Worm (Caenorhabditis elegans): Measurements from ENCODE around the gene F19B2.6.

Gene F19B2.6

DNA sequence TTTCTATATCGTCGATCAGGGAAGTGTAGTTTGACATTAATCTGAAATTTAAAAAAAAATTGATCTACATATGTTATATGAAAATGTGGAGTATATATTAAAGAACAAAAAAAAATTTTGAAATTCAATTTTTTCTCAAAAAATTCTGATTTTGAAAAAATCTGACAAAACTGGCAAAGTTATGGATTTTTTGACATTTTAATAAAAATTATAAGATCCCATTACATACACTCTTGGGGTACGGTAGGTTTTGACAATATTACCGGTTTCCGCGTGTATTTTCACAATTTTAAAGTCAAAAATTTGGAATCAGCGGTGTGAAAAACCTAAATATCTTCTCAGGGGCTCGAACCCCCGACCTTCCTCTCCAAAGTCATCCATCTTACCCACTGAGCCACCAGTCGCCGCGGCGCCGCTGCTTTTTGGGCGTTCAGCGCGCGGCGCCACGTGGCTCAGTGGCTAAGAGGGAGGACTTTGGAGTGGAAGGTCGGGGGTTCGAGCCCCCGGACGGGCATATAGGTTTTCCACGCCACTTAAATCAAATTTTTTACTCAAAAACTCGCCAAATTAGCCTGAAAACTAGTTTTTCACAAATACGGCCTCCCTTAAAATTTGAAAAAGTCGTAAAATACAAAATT, 19.8 kb upstream of the F19B2.6 start, which contains the start of gene Y113G7A.14:
Gene Y113G7A.14 (minus strand): TSS at position 51 of the 638 bp plus-strand sequence.
- TF ChIP-seq aly-2 (tag; optimal IDR thresholded peaks at IDR 0.05) (no peak), egl-5 (tag; optimal IDR thresholded peaks at IDR 0.05) (no peak)

DNA sequence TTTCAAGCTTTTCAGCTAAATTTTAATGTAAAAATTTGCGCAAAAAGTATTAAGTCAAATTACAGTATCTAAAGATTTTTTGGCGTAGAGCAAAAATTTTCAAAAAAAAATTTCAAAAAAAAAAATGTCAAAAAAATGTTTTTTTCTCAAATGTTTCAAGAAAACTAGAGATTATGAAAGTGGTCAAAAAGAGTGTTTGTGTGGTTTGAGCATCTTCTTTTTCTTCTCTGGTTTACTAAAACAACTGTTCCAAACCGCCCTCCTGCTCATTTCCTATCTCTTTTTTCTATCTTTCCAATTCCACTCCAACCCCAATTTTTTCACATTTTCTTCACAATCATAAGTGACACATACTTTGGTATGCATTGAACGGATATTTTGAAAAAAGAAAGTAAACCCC, 16.0 kb upstream of the F19B2.6 start, which contains the start of gene Y113G7A.12:
Gene Y113G7A.12 (plus strand): TSS at position 301 of the 400 bp plus-strand sequence.
- TF ChIP-seq fkh-2 (tag; optimal IDR thresholded peaks at IDR 0.05) (no peak), pqm-1 (tag; optimal IDR thresholded peaks at IDR 0.05) (no peak), eor-1 (tag; optimal IDR thresholded peaks at IDR 0.05) (no peak), unc-62 (GFP tag; optimal IDR thresholded peaks at IDR 0.05) (no peak), nhr-237 (tag; optimal IDR thresholded peaks at IDR 0.05) (no peak), nhr-25 (tag; optimal IDR thresholded peaks at IDR 0.05) (no peak), ceh-16 (tag; optimal IDR thresholded peaks at IDR 0.05) (no peak)

DNA sequence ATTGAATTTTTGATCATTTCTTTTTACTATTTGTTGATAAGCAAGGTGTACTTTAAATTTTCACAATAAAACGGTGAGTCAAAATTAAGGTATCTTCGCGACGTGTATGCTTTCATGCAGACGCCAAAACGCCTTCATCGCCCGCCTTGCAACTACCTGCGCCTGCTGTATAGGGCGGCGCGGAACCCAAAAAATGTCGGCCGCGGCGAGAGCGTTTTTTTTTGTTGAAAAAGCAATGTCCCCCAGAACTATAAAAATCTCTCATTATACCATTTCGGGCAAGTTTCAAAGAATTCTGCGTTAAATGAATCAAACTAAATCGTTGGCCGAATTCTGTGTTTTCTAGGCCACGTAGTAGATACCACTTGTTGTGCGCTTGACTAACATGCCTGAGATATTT, 14.6 kb upstream of the F19B2.6 start:
- no peak for TF ChIP-seq elt-1 (tag; optimal IDR thresholded peaks at IDR 0.05)
- no peak for TF ChIP-seq eor-1 (tag; optimal IDR thresholded peaks at IDR 0.05)
- TF ChIP-seq egl-5 (tag; optimal IDR thresholded peaks at IDR 0.05) = no peak

DNA sequence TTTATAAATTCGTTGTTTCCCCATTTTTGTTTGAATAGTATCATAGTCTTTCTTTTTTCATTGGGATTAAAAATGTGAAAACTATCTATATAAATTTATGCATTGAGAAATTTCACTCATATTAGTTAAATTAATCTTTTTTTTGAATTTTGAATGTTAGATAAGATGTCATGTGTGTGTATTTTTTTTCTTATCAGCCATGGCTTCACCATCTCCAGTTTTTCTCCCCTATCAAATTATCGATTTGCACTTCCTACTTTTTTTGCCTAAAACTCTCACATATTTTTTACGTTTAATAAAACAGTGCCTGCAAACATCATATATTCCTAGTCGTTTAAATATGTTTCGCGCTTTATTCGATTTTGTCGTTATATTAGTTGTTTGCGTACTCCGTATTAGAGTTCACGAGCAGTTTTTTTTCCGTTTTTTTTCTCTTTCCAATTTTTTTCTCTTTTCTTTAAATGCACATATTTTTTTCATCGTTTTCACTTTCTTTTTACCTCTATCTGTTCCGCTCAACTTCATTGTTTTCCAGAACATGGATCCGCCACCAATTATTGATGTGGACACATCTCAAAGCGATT, 10.6 kb upstream of the F19B2.6 start, which contains the start of gene Y113G7A.13:
Gene Y113G7A.13 (plus strand): TSS at position 534 of the 584 bp plus-strand sequence.
- TF ChIP-seq fos-1 (tag; optimal IDR thresholded peaks at IDR 0.05) (no peak), nfya-1 (tag; optimal IDR thresholded peaks at IDR 0.05; ENCODE audit: insufficient read depth) (no peak), ZK546.5 (tag; optimal IDR thresholded peaks at IDR 0.05) (no peak), lin-39 (tag; optimal IDR thresholded peaks at IDR 0.05) (no peak), nhr-11 (tag; optimal IDR thresholded peaks at IDR 0.05) (no peak), pqm-1 (tag; optimal IDR thresholded peaks at IDR 0.05) (peak; percentile 80), elt-2 (tag; optimal IDR thresholded peaks at IDR 0.05) (peak; percentile 97), elt-3 (tag; optimal IDR thresholded peaks at IDR 0.05) (no peak), nhr-76 (tag; optimal IDR thresholded peaks at IDR 0.05) (no peak), ceh-28 (tag; optimal IDR thresholded peaks at IDR 0.05) (peak; percentile 35), pha-4 (tag; optimal IDR thresholded peaks at IDR 0.05) (peak; percentile 54), nhr-67 (tag; optimal IDR thresholded peaks at IDR 0.05) (no peak), jun-1 (tag; optimal IDR thresholded peaks at IDR 0.05) (peak; percentile 36), eor-1 (tag; optimal IDR thresholded peaks at IDR 0.05) (no peak), skn-1 (tag; optimal IDR thresholded peaks at IDR 0.05) (no peak), mdl-1 (tag; optimal IDR thresholded peaks at IDR 0.05) (no peak), ceh-9 (tag; optimal IDR thresholded peaks at IDR 0.05) (no peak), ama-1 (optimal IDR thresholded peaks at IDR 0.05) (no peak), nhr-28 (tag; optimal IDR thresholded peaks at IDR 0.05) (no peak), nhr-237 (tag; optimal IDR thresholded peaks at IDR 0.05) (no peak), aly-2 (tag; optimal IDR thresholded peaks at IDR 0.05) (no peak), nhr-23 (tag; optimal IDR thresholded peaks at IDR 0.05) (no peak), nhr-12 (tag; optimal IDR thresholded peaks at IDR 0.05) (no peak)

DNA sequence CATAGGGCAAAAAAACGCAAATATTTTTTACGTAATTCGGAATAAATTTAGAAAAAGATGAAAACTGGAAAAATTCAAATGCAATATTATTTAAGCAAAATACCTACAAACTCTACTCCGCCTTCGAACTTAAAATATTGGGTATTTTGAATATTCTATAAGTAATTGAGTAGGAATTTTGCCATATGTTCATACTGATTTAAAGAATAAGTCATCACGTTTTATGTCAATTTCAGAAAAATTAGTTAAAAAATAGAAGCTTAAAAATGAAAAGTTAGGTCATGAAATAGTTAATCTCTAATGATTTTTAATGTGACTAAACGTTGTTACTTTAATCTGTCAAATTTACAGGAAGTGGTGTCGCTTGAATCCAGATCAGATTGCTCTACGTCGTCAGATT, 6.9 kb upstream of the F19B2.6 start, which contains the start of gene F19B2.7:
Gene F19B2.7 (plus strand): TSS at position 301 of the 400 bp plus-strand sequence.
- TF ChIP-seq nhr-25 (tag; optimal IDR thresholded peaks at IDR 0.05) (no peak), ceh-82 (tag; optimal IDR thresholded peaks at IDR 0.05) (no peak), lin-15B (tag; optimal IDR thresholded peaks at IDR 0.05) (no peak), skn-1 (tag; optimal IDR thresholded peaks at IDR 0.05) (no peak), nhr-77 (tag; optimal IDR thresholded peaks at IDR 0.05) (no peak), nfya-1 (tag; optimal IDR thresholded peaks at IDR 0.05; ENCODE audit: insufficient read depth) (no peak), elt-3 (tag; optimal IDR thresholded peaks at IDR 0.05) (no peak)

DNA sequence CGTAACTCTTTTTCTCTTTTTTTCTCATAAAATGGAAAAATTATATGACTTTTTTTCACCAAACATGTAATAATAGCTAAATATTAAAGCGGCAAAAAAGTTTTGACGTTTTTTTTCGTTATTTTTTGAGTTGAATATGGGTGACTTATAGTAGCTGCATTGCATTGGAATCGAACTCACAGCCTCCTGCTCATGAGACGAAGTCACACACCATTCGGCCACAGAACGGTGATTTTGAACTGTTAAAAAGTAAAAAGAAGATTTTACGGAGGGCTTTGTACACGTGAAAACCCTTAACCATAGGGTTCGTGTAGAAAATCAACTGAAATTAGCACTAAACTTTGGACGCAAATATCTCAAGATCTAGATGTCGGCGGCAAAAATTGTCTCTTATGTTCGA, 6.5 kb upstream of the F19B2.6 start:
- TF ChIP-seq daf-12 (tag; optimal IDR thresholded peaks at IDR 0.05) (no peak), ama-1 (optimal IDR thresholded peaks at IDR 0.05) (no peak), mdl-1 (tag; optimal IDR thresholded peaks at IDR 0.05) (no peak), unc-62 (GFP tag; optimal IDR thresholded peaks at IDR 0.05) (no peak)
